Fruit fly (Drosophila melanogaster) whole organism, wandering third instar larva: ENCODE data around the gene CG1789.

ENCODE experiments used
- Abd-B ChIP-seq: fragments of >200 bp; optimal IDR thresholded peaks from 2 replicates; lab custom pipeline; 2017; ENCODE audit warnings: missing biosample characterization, missing genetic modification characterization
- CG32264 ChIP-seq: fragments of 200-800 bp; sonication (Bioruptor generic); optimal IDR thresholded peaks from 2 replicates; lab custom pipeline; 2016; ENCODE audit warnings: missing biosample characterization, missing genetic modification characterization
- CG9705 ChIP-seq: fragments of 200-800 bp; sonication (Bioruptor generic); optimal IDR thresholded peaks from 2 replicates; lab custom pipeline; 2018; ENCODE audit warnings: missing biosample characterization, mild to moderate bottlenecking, missing genetic modification characterization
- CrebA ChIP-seq: fragments of 200-800 bp; sonication (Bioruptor generic); optimal IDR thresholded peaks from 2 replicates; lab custom pipeline; 2016; ENCODE audit warnings: missing biosample characterization, mild to moderate bottlenecking, missing genetic modification characterization, borderline replicate concordance
- Dfd ChIP-seq: fragments of >200 bp; optimal IDR thresholded peaks from 2 replicates; lab custom pipeline; 2017; ENCODE audit warnings: missing biosample characterization, missing genetic modification characterization
- GATAd ChIP-seq: sonication (Bioruptor generic); optimal IDR thresholded peaks from 2 replicates; lab custom pipeline; 2016; ENCODE audit warnings: missing biosample characterization, missing genetic modification characterization
- HLH106 ChIP-seq: fragments of 200-800 bp; optimal IDR thresholded peaks from 3 replicates; lab custom pipeline; 2019; ENCODE audit warnings: missing biosample characterization, mild to moderate bottlenecking, missing genetic modification characterization, moderate library complexity
- Hnf4 ChIP-seq: fragments of 200-800 bp; sonication (Bioruptor generic); optimal IDR thresholded peaks from 2 replicates; lab custom pipeline; 2016; ENCODE audit warnings: missing biosample characterization, mild to moderate bottlenecking, missing genetic modification characterization
- Hr78 ChIP-seq: fragments of >200 bp; optimal IDR thresholded peaks from 2 replicates; lab custom pipeline; 2017; ENCODE audit warnings: missing biosample characterization, missing genetic modification characterization
- Hr83 ChIP-seq: fragments of 200-300 bp; sonication (Bioruptor generic); optimal IDR thresholded peaks from 2 replicates; lab custom pipeline; 2016; ENCODE audit warnings: missing biosample characterization, mild to moderate bottlenecking, missing genetic modification characterization, moderate library complexity; ENCODE audit not compliant: poor library complexity, severe bottlenecking
- Jra ChIP-seq: sonication (Bioruptor generic); optimal IDR thresholded peaks from 2 replicates; lab custom pipeline; 2016; ENCODE audit warnings: missing biosample characterization, missing genetic modification characterization
- Mio ChIP-seq: sonication (Bioruptor generic); optimal IDR thresholded peaks from 2 replicates; lab custom pipeline; 2016; ENCODE audit warnings: missing biosample characterization, missing genetic modification characterization
- Myc ChIP-seq: fragments of >200 bp; optimal IDR thresholded peaks from 2 replicates; lab custom pipeline; 2017
- N ChIP-seq: fragments of >200 bp; optimal IDR thresholded peaks from 2 replicates; lab custom pipeline; 2018; ENCODE audit warnings: missing biosample characterization, missing external identifiers, missing genetic modification characterization
- OdsH ChIP-seq: fragments of 200-800 bp; sonication (Bioruptor generic); optimal IDR thresholded peaks from 2 replicates; lab custom pipeline; 2016; ENCODE audit warnings: missing biosample characterization, mild to moderate bottlenecking, missing genetic modification characterization
- Rel ChIP-seq, 2 experiments: fragments of 200-800 bp; sonication (Bioruptor generic) in 1 of 2; optimal IDR thresholded peaks; 2 replicates in 1 of 2; 3 replicates in 1 of 2; lab custom pipeline; 2016 to 2019; ENCODE audit warnings: mild to moderate bottlenecking in 2 of 2, missing biosample characterization in 2 of 2, missing genetic modification characterization in 2 of 2, moderate library complexity in 1 of 2
- Sp1 ChIP-seq: fragments of 200-800 bp; sonication (Bioruptor generic); optimal IDR thresholded peaks from 3 replicates; lab custom pipeline; 2019; ENCODE audit warnings: missing biosample characterization, mild to moderate bottlenecking, missing genetic modification characterization, moderate library complexity
- br ChIP-seq: fragments of 200-800 bp; sonication (Bioruptor generic); optimal IDR thresholded peaks from 2 replicates; lab custom pipeline; 2016; ENCODE audit warnings: missing biosample characterization, missing genetic modification characterization
- brk ChIP-seq: fragments of 200-800 bp; sonication (Bioruptor generic); optimal IDR thresholded peaks from 2 replicates; lab custom pipeline; 2016; ENCODE audit warnings: missing biosample characterization, mild to moderate bottlenecking, missing genetic modification characterization
- dl ChIP-seq, 2 experiments: fragments of 175-275, 200-275 bp in 1 of 2; fragments of 200-275 bp in 1 of 2; sonication (Bioruptor generic); optimal IDR thresholded peaks; lab custom pipeline; 2018; ENCODE audit warnings: mild to moderate bottlenecking in 2 of 2, missing biosample characterization in 2 of 2, missing genetic modification characterization in 2 of 2, moderate library complexity in 2 of 2; ENCODE audit not compliant: partially characterized antibody in 2 of 2, insufficient read depth in 1 of 2
- dmrt93B ChIP-seq: fragments of 200-800 bp; sonication (Bioruptor generic); optimal IDR thresholded peaks from 2 replicates; lab custom pipeline; 2018; ENCODE audit warnings: missing biosample characterization, mild to moderate bottlenecking, missing genetic modification characterization
- dsf ChIP-seq: sonication (Bioruptor generic); optimal IDR thresholded peaks from 2 replicates; lab custom pipeline; 2016; ENCODE audit warnings: missing biosample characterization, missing genetic modification characterization, borderline replicate concordance
- ey ChIP-seq: fragments of 200-800 bp; sonication (Bioruptor generic); optimal IDR thresholded peaks from 2 replicates; lab custom pipeline; 2016; ENCODE audit warnings: missing biosample characterization, missing genetic modification characterization
- foxo ChIP-seq, 2 experiments: fragments of 200-800 bp; sonication (Bioruptor generic); optimal IDR thresholded peaks; 2 replicates in 1 of 2; 3 replicates in 1 of 2; lab custom pipeline; 2016 to 2017; ENCODE audit warnings: missing biosample characterization in 2 of 2, missing genetic modification characterization in 2 of 2
- fru ChIP-seq: fragments of 200-800 bp; sonication (Bioruptor generic); optimal IDR thresholded peaks from 3 replicates; lab custom pipeline; 2016; ENCODE audit warnings: missing biosample characterization, mild to moderate bottlenecking, missing genetic modification characterization
- h ChIP-seq: fragments of 200-800 bp; sonication (Bioruptor generic); optimal IDR thresholded peaks from 3 replicates; lab custom pipeline; 2016; ENCODE audit warnings: missing biosample characterization, mild to moderate bottlenecking, missing genetic modification characterization
- jim ChIP-seq: fragments of 175-275, 200-325 bp; sonication (Bioruptor generic); optimal IDR thresholded peaks from 2 replicates; lab custom pipeline; 2016; ENCODE audit warnings: missing biosample characterization, mild to moderate bottlenecking, missing genetic modification characterization
- pan ChIP-seq: fragments of >200 bp; optimal IDR thresholded peaks from 2 replicates; lab custom pipeline; 2017
- psq ChIP-seq: fragments of 200-800 bp; sonication (Bioruptor generic); optimal IDR thresholded peaks from 3 replicates; lab custom pipeline; 2017; ENCODE audit warnings: missing biosample characterization, mild to moderate bottlenecking, missing genetic modification characterization, moderate library complexity
- rgr ChIP-seq: fragments of 200-800 bp; sonication (Bioruptor generic); optimal IDR thresholded peaks from 3 replicates; lab custom pipeline; 2016; ENCODE audit warnings: missing biosample characterization, mild to moderate bottlenecking, missing genetic modification characterization
- sage ChIP-seq: fragments of 200-800 bp; sonication (Bioruptor generic); optimal IDR thresholded peaks from 2 replicates; lab custom pipeline; 2016; ENCODE audit warnings: missing biosample characterization, mild to moderate bottlenecking, missing genetic modification characterization
- sv ChIP-seq: fragments of 200-800 bp; sonication (Bioruptor generic); optimal IDR thresholded peaks from 3 replicates; lab custom pipeline; 2016; ENCODE audit warnings: missing biosample characterization, missing genetic modification characterization
- tai ChIP-seq: sonication (Bioruptor generic); optimal IDR thresholded peaks from 2 replicates; lab custom pipeline; 2016; ENCODE audit warnings: missing biosample characterization, missing genetic modification characterization
- usp ChIP-seq: fragments of >200 bp; optimal IDR thresholded peaks from 2 replicates; lab custom pipeline; 2017; ENCODE audit warnings: missing biosample characterization, missing genetic modification characterization
- woc ChIP-seq: sonication (Bioruptor generic); optimal IDR thresholded peaks from 2 replicates; lab custom pipeline; 2016; ENCODE audit warnings: missing biosample characterization, mild to moderate bottlenecking, missing genetic modification characterization

The CG1789 gene

DNA sequence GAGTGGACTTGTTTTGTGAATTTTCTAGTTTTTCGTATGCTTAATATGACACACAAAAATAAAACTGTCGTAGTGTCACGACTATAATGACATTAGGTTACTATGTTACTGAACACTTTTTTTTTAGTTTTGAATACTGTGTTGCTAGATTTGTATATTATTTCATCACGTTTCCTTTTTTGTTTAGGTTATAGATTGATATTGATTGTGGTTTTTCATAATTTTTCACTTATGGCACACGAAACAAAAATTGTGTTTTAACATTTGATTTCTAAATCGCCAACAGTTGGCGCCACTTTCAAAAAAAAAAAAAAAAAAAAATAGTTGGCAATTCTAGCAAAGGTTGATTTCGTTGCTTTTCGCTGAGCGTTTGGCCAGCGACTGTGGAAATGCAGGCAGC, 26.8 kb upstream of the CG1789 start, which contains the start of gene CG11294:
Gene CG11294, minus strand, starts transcription at position 101 of the 400 bp plus-strand sequence.
- TF ChIP-seq br (GFP tag; lab: Kevin White, UChicago) (no peak), sv (GFP tag; lab: Kevin White, UChicago) (no peak)

- TF ChIP-seq Myc (lab: Kevin White, UChicago) (no peak), Sp1 (GFP tag; lab: Kevin White, UChicago) (peak; percentile 4)
- TF ChIP-seq, all 38 proteins: peak for 1
Measured at dm6 chrX:8694066-8694822, 26.1 kb upstream of the CG1789 start.

DNA sequence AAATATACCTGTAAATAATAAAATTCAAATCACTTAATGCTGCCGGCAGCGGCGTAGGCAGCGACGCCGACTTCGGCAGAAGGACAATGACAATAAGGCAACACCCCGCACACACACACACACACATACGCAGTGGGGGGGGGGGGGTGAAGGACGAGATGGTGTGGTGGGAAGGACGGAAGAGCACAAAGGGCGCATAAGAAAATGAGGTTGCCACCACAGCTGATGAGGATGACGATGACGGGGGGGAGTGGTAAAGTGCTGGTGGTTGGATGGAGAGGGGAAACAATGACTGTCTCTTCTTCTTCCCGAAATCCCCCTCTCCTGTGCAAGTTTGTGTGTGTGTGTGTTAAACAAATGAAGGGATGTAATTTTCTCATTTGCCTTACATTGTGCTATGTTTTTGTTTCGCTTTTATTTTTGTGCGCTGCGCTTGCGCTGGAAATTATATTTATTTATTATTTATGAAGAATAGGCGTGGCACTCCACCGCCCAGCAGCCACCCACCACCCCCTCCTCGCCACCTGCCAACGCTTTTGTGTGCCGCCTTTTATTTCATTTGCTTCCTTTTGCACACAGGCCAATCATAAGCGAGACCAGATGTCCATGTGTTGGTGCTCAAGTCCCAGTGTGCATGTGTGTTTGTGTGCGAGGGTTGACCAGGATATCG, 25.4 kb upstream of the CG1789 start:
- TF ChIP-seq GATAd (no peak), sage (GFP tag; lab: Kevin White, UChicago) (no peak), Dfd (GFP tag; lab: Kevin White, UChicago) (peak; percentile 74)
- TF ChIP-seq, all 38 proteins: peak for 1

DNA sequence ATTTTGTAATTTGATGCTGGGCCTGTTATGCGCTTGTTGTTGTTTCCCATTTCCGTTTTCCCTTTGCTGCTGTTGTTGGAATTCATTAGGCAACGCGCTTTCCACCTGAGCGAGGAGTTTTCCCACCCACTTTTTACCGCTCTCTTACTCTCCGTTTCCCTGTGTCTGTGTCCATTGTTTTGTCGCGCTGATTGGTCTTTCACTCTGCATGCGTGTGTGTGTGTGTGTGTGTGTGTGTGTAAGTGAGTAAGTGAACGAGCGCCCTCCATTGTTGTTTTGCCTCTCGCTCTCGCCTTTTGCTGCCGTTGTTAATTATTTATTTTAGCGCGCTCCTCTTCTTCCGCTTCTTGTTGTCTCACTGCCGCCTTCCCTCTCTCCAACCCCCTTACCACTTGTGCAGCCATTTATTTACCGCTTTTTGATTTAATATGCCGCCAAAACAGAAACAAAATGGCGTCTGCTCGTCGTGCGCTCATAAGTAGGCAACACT, 24.2 kb upstream of the CG1789 start:
- TF ChIP-seq Dfd (GFP tag; lab: Kevin White, UChicago) (peak; percentile 14), N (GFP tag; lab: Kevin White, UChicago) (no peak)

DNA sequence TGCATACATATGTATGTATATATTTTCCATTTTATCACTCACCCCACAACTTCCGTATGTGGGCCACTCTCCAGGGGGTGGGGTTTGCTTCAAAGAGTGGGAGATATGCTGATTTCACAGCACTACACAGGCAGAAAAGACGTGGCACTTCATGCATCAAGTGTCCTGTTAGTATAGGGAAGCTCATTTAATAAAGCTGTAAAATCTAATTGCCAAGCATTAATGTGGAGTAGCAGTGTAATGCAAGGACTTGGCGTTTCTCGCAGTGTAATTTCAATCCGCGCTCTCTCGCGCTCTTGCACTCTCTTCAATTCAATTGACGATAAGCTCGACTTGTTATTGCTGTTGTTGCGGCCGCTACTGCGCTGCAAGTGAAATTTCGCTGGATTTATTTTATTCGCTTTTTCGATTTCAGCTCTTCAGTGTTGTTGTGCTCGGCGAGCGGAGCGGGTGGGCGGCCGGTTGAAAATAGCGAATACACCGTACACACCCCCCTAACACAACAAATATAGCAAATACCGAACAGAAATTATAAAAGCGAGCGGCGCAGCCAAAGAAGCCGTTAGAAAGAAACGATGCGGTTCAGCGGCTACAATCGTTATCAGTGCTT, 11.0 kb upstream of the CG1789 start, which contains the start of gene Hexo2:
Gene Hexo2, plus strand, starts transcription at position 419 of the 610 bp plus-strand sequence.
- TF ChIP-seq ey (peak; percentile 97), usp (GFP tag; lab: Kevin White, UChicago) (no peak), brk (GFP tag; lab: Kevin White, UChicago) (no peak), Hnf4 (GFP tag; lab: Kevin White, UChicago) (peak; percentile 97), Hr83 (GFP tag; lab: Kevin White, UChicago) (peak; percentile 81), Hr78 (GFP tag; lab: Kevin White, UChicago) (no peak), Dfd (GFP tag; lab: Kevin White, UChicago) (no peak), h (peak; percentile 96), N (GFP tag; lab: Kevin White, UChicago) (no peak), fru (peak; percentile 97), dsf (peak; percentile 73), Abd-B (GFP tag; lab: Kevin White, UChicago) (no peak), OdsH (peak; percentile 93), Rel (GFP tag; optimal IDR thresholded peaks at IDR 0.05; lab: Kevin White, UChicago) (peak; percentile 35), Rel (tag; optimal IDR thresholded peaks at IDR 0.05; lab: Kevin White, UChicago) (peak; percentile 75), br (GFP tag; lab: Kevin White, UChicago) (peak; percentile 95), woc (peak; percentile 86), psq (GFP tag; lab: Kevin White, UChicago) (peak; percentile 89), HLH106 (tag; lab: Kevin White, UChicago) (peak; percentile 96), CG9705 (GFP tag; lab: Kevin White, UChicago) (peak; percentile 90), rgr (GFP tag; lab: Kevin White, UChicago) (peak; percentile 95), foxo (GFP tag; optimal IDR thresholded peaks at IDR 0.05; lab: Kevin White, UChicago) (peak; percentile 3 to 97), CrebA (GFP tag; lab: Kevin White, UChicago) (no peak), dl (GFP tag; optimal IDR thresholded peaks at IDR 0.05; lab: Kevin White, UChicago; ENCODE audit: insufficient read depth in 1 of 2, partially characterized antibody in 2 of 2) (no peak), dmrt93B (GFP tag; lab: Kevin White, UChicago) (peak; percentile 96), Mio (GFP tag; lab: Kevin White, UChicago) (peak; percentile 81), Jra (peak; percentile 90), sage (GFP tag; lab: Kevin White, UChicago) (peak; percentile 87), pan (lab: Kevin White, UChicago) (no peak), Myc (lab: Kevin White, UChicago) (no peak), CG32264 (GFP tag; lab: Kevin White, UChicago) (peak; percentile 87), jim (no peak), sv (GFP tag; lab: Kevin White, UChicago) (peak; percentile 90), tai (GFP tag; lab: Kevin White, UChicago) (no peak), Sp1 (GFP tag; lab: Kevin White, UChicago) (peak; percentile 93), GATAd (peak; percentile 84)
